Worm (Caenorhabditis elegans) whole organism, early embryonic: ENCODE measurements around the gene lgg-2.

Source experiments
- F13C5.2 ChIP-seq: sonication (generic microtip); optimal IDR thresholded peaks from 2 replicates; lab custom pipeline; 2017; ENCODE audit warnings: mild to moderate bottlenecking, missing genetic modification characterization, inconsistent platforms, missing compliant biosample characterization
- tra-4 ChIP-seq: sonication (generic microtip); optimal IDR thresholded peaks from 2 replicates; lab custom pipeline; 2017; ENCODE audit warnings: missing genetic modification characterization, missing compliant biosample characterization

DNA sequence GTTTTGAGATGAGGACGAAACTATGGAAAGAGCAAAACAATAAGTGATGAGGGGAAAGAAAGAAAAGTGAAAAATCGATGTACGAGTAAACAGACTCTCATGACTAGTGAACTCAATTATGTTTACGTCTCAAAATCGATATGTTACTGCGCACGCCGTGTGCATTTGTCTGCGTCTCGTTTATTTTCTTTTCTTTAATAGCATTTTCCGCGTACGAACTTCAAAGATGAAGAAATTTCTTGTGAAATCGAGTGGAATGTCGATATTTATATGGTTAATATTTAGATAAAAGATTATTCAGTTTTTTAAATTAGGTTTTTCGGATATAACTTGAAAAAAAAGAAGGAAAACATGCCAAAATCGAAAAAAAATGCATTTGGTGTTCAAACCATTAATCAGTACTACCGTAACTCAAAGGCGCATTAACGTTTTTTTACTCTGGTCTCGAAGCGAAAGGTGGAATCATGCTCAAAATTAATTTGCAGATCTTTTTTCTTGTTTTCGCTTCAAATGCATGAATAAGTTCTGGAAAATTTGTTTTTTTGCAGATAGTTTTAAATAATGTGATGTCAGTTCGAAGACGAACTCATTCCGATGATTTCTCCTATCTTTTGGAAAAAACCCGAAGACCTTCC lies 1.3 kb upstream of the lgg-2 start, which contains the start of gene fic-1:
- TF ChIP-seq tra-4 (tag; lab: Kevin White, UChicago) = no peak
- no peak for TF ChIP-seq F13C5.2
